Worm (Caenorhabditis elegans) whole organism, L4 larva: ENCODE results near the gene tag-196.

Source experiments
- F10B5.3 ChIP-seq: sonication (generic microtip); optimal IDR thresholded peaks from 2 replicates; lab custom pipeline; 2016; ENCODE audit warnings: mild to moderate bottlenecking, missing genetic modification characterization, missing compliant biosample characterization
- Y105C5A.15 ChIP-seq: fragments of 200-800 bp; sonication (Bioruptor generic); IDR thresholded peaks from 2 replicates; pipeline ENCODE4 v1.3.6; 2022; ENCODE audit warnings: missing genetic modification characterization, missing compliant biosample characterization
- aly-2 ChIP-seq: sonication (generic microtip); optimal IDR thresholded peaks from 2 replicates; lab custom pipeline; 2018; ENCODE audit warnings: missing biosample characterization, missing genetic modification characterization
- ama-1 ChIP-seq: fragments of 150-350 bp; optimal IDR thresholded peaks from 2 replicates; lab custom pipeline; 2014; ENCODE audit warnings: inconsistent platforms, mixed read lengths
- ceh-44 ChIP-seq: fragments of 200-800 bp; sonication (Bioruptor generic); IDR thresholded peaks from 2 replicates; pipeline ENCODE4 v1.3.6; 2022; ENCODE audit warnings: missing genetic modification reagents, missing genetic modification characterization, missing compliant biosample characterization
- ceh-82 ChIP-seq: sonication (generic microtip); optimal IDR thresholded peaks from 2 replicates; lab custom pipeline; 2017; ENCODE audit warnings: missing biosample characterization, missing genetic modification characterization
- daf-16 ChIP-seq, 3 experiments: sonication (generic microtip); optimal IDR thresholded peaks; 2 replicates each; lab custom pipeline; 2016 to 2017; ENCODE audit warnings: missing genetic modification characterization in 3 of 3, missing genetic modification reagents in 3 of 3, mild to moderate bottlenecking in 2 of 3, missing compliant biosample characterization in 2 of 3, missing biosample characterization in 1 of 3, moderate library complexity in 1 of 3
- dve-1 ChIP-seq: sonication (generic microtip); optimal IDR thresholded peaks from 2 replicates; lab custom pipeline; 2017; ENCODE audit warnings: antibody characterized with exemption, mild to moderate bottlenecking, missing genetic modification characterization, missing compliant biosample characterization; ENCODE audit not compliant: insufficient read depth
- lin-39 ChIP-seq: fragments of 150-350 bp; optimal IDR thresholded peaks from 2 replicates; lab custom pipeline; 2014; ENCODE audit warnings: missing biosample characterization, missing genetic modification reagents, missing genetic modification characterization
- lir-3 ChIP-seq: sonication (generic microtip); optimal IDR thresholded peaks from 2 replicates; lab custom pipeline; 2016; ENCODE audit warnings: mild to moderate bottlenecking, missing genetic modification characterization, missing compliant biosample characterization
- nhr-11 ChIP-seq: fragments of 150-350 bp; optimal IDR thresholded peaks from 2 replicates; lab custom pipeline; 2014; ENCODE audit warnings: missing biosample characterization, missing genetic modification characterization
- php-3 ChIP-seq: fragments of 200-800 bp; sonication (Bioruptor generic); IDR thresholded peaks from 2 replicates; pipeline ENCODE4 v1.3.6; 2022; ENCODE audit warnings: missing genetic modification reagents, missing genetic modification characterization, missing compliant biosample characterization
- set-16 ChIP-seq: fragments of 200-800 bp; sonication (Bioruptor generic); IDR thresholded peaks from 2 replicates; pipeline ENCODE4 v1.3.6; 2022; ENCODE audit warnings: missing genetic modification reagents, missing genetic modification characterization, missing compliant biosample characterization
- spr-3 ChIP-seq: fragments of 200-800 bp; sonication (Bioruptor generic); optimal IDR thresholded peaks from 2 replicates; lab custom pipeline; 2018; ENCODE audit warnings: mild to moderate bottlenecking, missing genetic modification characterization, missing compliant biosample characterization

DNA sequence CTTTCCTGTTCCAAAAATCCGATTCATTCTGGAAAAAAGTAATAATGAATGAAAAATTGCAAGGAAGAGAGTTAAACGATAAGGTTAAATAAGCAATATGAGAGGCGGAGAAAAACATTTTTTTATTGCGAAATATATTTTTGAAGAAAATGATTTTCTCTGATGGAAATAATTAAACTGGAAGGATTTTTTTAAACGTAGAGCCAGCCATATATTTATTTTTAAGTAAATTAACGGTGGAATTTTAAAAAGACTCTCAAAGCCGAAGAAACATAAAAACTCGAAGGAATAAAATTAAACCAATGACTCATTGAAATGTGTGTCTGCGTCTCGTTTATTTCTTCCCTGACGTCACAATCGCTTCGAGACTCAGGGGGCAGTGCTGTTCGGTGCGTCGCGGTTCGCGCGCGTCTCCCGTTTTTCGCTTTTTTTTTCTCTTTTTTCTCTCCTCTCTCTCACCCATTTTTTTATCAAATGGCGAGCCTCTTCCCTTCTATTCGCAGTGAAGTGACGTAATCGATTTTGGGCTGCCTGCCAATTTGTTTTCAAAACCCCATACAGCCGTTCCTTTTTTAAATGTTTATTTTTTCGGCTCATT, 11.5 kb downstream of the tag-196 start, which contains the start of gene vps-60:
- TF ChIP-seq lir-3 (tag; lab: Kevin White, UChicago) (no peak), php-3 (GFP tag; lab: Robert Waterston, UW) (0 out of 2 replicates have a peak, but pooled peaks have one; percentile 58), ceh-82 (no peak), aly-2 (tag; lab: Kevin White, UChicago) (no peak), spr-3 (no peak), ceh-44 (GFP tag; lab: Robert Waterston, UW) (no peak), Y105C5A.15 (no peak), nhr-11 (tag; lab: Kevin White, UChicago) (peak; percentile 93), set-16 (GFP tag; lab: Robert Waterston, UW) (peak; percentile 84), F10B5.3 (tag; lab: Kevin White, UChicago) (no peak), daf-16 (GFP tag; optimal IDR thresholded peaks at IDR 0.05; lab: Kevin White, UChicago) (peak; percentile 26 to 53), daf-16 (tag; optimal IDR thresholded peaks at IDR 0.05; lab: Kevin White, UChicago) (peak; percentile 91), ama-1 (peak; percentile 50), dve-1 (peak; percentile 98), lin-39 (tag; lab: Kevin White, UChicago) (no peak)
